Worm (Caenorhabditis elegans) whole organism, early embryonic: ENCODE measurements around the gene F44E2.7.
A peak's percentile ranks its signal among the peaks of the same experiment; 100 is the strongest.

Experiments used
- B0310.2 ChIP-seq: sonication (generic microtip); optimal IDR thresholded peaks from 2 replicates; lab custom pipeline; 2016; ENCODE audit warnings: mild to moderate bottlenecking, missing genetic modification characterization, missing compliant biosample characterization
- F13C5.2 ChIP-seq: sonication (generic microtip); optimal IDR thresholded peaks from 2 replicates; lab custom pipeline; 2017; ENCODE audit warnings: mild to moderate bottlenecking, missing genetic modification characterization, inconsistent platforms, missing compliant biosample characterization
- aly-1 ChIP-seq: sonication (generic microtip); optimal IDR thresholded peaks from 2 replicates; lab custom pipeline; 2016; ENCODE audit warnings: missing genetic modification characterization, missing compliant biosample characterization
- ama-1 ChIP-seq: fragments of 150-350 bp; optimal IDR thresholded peaks from 2 replicates; lab custom pipeline; 2014
- ceh-13 ChIP-seq: fragments of 200-800 bp; sonication (Bioruptor generic); optimal IDR thresholded peaks from 2 replicates; lab custom pipeline; 2018; ENCODE audit warnings: mild to moderate bottlenecking, missing genetic modification characterization, missing compliant biosample characterization
- ceh-36 ChIP-seq: sonication (generic microtip); optimal IDR thresholded peaks from 2 replicates; lab custom pipeline; 2016; ENCODE audit warnings: missing genetic modification characterization, inconsistent platforms, missing compliant biosample characterization
- ets-7 ChIP-seq: sonication (generic microtip); optimal IDR thresholded peaks from 2 replicates; lab custom pipeline; 2016; ENCODE audit warnings: missing genotype, missing genetic modification characterization, missing compliant biosample characterization
- flt-1 ChIP-seq: fragments of 200-800 bp; sonication (Bioruptor generic); IDR thresholded peaks from 2 replicates; pipeline ENCODE4 v1.3.6; 2022; ENCODE audit warnings: missing genetic modification characterization, missing compliant biosample characterization
- hmbx-1 ChIP-seq: sonication (generic microtip); optimal IDR thresholded peaks from 2 replicates; lab custom pipeline; 2016; ENCODE audit warnings: mild to moderate bottlenecking, missing genetic modification characterization, missing compliant biosample characterization
- hmg-4 ChIP-seq: fragments of 200-800 bp; sonication (Bioruptor generic); optimal IDR thresholded peaks from 2 replicates; lab custom pipeline; 2018; ENCODE audit warnings: mild to moderate bottlenecking, missing genetic modification characterization, missing compliant biosample characterization
- hnd-1 ChIP-seq: sonication (generic microtip); optimal IDR thresholded peaks from 2 replicates; lab custom pipeline; 2016; ENCODE audit warnings: missing genetic modification characterization, missing compliant biosample characterization
- pes-1 ChIP-seq: fragments of 200-800 bp; sonication (Bioruptor generic); IDR thresholded peaks from 2 replicates; pipeline ENCODE4 v1.3.6; 2022; ENCODE audit warnings: missing genetic modification reagents, missing genetic modification characterization, missing compliant biosample characterization
- scrt-1 ChIP-seq: fragments of 200-800 bp; sonication (Bioruptor generic); IDR thresholded peaks from 2 replicates; pipeline ENCODE4 v1.3.6; 2022; ENCODE audit warnings: missing genetic modification characterization, missing compliant biosample characterization
- sea-1 ChIP-seq: fragments of 200-800 bp; sonication (Bioruptor generic); conservative IDR thresholded peaks from 2 replicates; pipeline ENCODE4 v1.3.6; 2022; ENCODE audit warnings: missing genetic modification characterization, missing compliant biosample characterization
- tbx-11 ChIP-seq: fragments of 200-800 bp; sonication (Bioruptor generic); IDR thresholded peaks from 2 replicates; pipeline ENCODE4 v1.3.6; 2022; ENCODE audit warnings: missing genetic modification characterization, missing compliant biosample characterization
- tbx-37 ChIP-seq: fragments of 200-800 bp; sonication (Bioruptor generic); conservative IDR thresholded peaks from 2 replicates; pipeline ENCODE4 v1.3.6; 2022; ENCODE audit warnings: missing genetic modification reagents, missing genetic modification characterization, missing compliant biosample characterization
- tra-4 ChIP-seq: sonication (generic microtip); optimal IDR thresholded peaks from 2 replicates; lab custom pipeline; 2017; ENCODE audit warnings: missing genetic modification characterization, missing compliant biosample characterization

F44E2.7 gene

ce11 chrIII:8805815-8806214 lies 42.5 kb downstream of the F44E2.7 start:
- TF ChIP-seq ceh-13 (GFP tag; lab: Kevin White, UChicago) (no peak), ets-7 (tag; lab: Kevin White, UChicago) (no peak)

- no peak for TF ChIP-seq hmbx-1 (tag; lab: Kevin White, UChicago)
- no peak for TF ChIP-seq tbx-11 (GFP tag; lab: Robert Waterston, UW)
- no peak for TF ChIP-seq F13C5.2
- TF ChIP-seq ceh-36, result no peak
- TF ChIP-seq aly-1 (tag; lab: Kevin White, UChicago), result peak; percentile 56
- TF ChIP-seq scrt-1 (GFP tag; lab: Robert Waterston, UW), result 0 out of 2 replicates have a peak, but pooled peaks have one; percentile 15
- peak; percentile 85 for TF ChIP-seq hmg-4 (GFP tag; lab: Kevin White, UChicago)
- TF ChIP-seq ama-1 (lab: Kevin White, UChicago), result no peak
- no peak for TF ChIP-seq B0310.2 (tag; lab: Kevin White, UChicago)
- TF ChIP-seq tbx-37 (GFP tag; lab: Robert Waterston, UW), result 0 out of 2 replicates have a peak, but pooled peaks have one; percentile 23
- no peak for TF ChIP-seq tra-4 (tag; lab: Kevin White, UChicago)
- peak; percentile 61 for TF ChIP-seq pes-1 (GFP tag; lab: Robert Waterston, UW)
- TF ChIP-seq hnd-1, result no peak
- TF ChIP-seq ceh-13 (GFP tag; lab: Kevin White, UChicago), result no peak
- TF ChIP-seq ets-7 (tag; lab: Kevin White, UChicago), result no peak
- peak; percentile 51 for TF ChIP-seq flt-1
- no peak for TF ChIP-seq sea-1
These were observed 46.1 kb downstream of the F44E2.7 start for ce11 chrIII:8801864-8802818.

ce11 chrIII:8801352-8801863 lies 46.9 kb downstream of the F44E2.7 start:
- TF ChIP-seq hmbx-1 (tag; lab: Kevin White, UChicago) (no peak), pes-1 (GFP tag; lab: Robert Waterston, UW) (no peak), sea-1 (peak; percentile 29; the same call in 1 of the 2 replicates), tbx-11 (GFP tag; lab: Robert Waterston, UW) (0 out of 2 replicates have a peak, but pooled peaks have one; percentile 22)

- no peak for TF ChIP-seq aly-1 (tag; lab: Kevin White, UChicago)
- no peak for TF ChIP-seq B0310.2 (tag; lab: Kevin White, UChicago)
- no peak for TF ChIP-seq hmbx-1 (tag; lab: Kevin White, UChicago)
- no peak for TF ChIP-seq tbx-37 (GFP tag; lab: Robert Waterston, UW)
- TF ChIP-seq ceh-13 (GFP tag; lab: Kevin White, UChicago), result no peak
- no peak for TF ChIP-seq ceh-36
- no peak for TF ChIP-seq tbx-11 (GFP tag; lab: Robert Waterston, UW)
- no peak for TF ChIP-seq sea-1
- no peak for TF ChIP-seq F13C5.2
These were observed 47.5 kb downstream of the F44E2.7 start for ce11 chrIII:8800796-8801083.

ce11 chrIII:8799964-8800795 lies 48.1 kb downstream of the F44E2.7 start, which contains the start of gene F54F2.6:
F54F2.6 (minus strand) TSS chrIII:8800701.
- no peak for TF ChIP-seq scrt-1 (GFP tag; lab: Robert Waterston, UW)
- TF ChIP-seq pes-1 (GFP tag; lab: Robert Waterston, UW), result 0 out of 2 replicates have a peak, but pooled peaks have one; percentile 48
- no peak for TF ChIP-seq sea-1
- no peak for TF ChIP-seq tbx-11 (GFP tag; lab: Robert Waterston, UW)
- TF ChIP-seq F13C5.2, result peak; percentile 0
- no peak for TF ChIP-seq hnd-1
- TF ChIP-seq ama-1 (lab: Kevin White, UChicago), result no peak
- no peak for TF ChIP-seq tra-4 (tag; lab: Kevin White, UChicago)
- no peak for TF ChIP-seq ceh-13 (GFP tag; lab: Kevin White, UChicago)
- TF ChIP-seq hmbx-1 (tag; lab: Kevin White, UChicago), result no peak
- TF ChIP-seq hmg-4 (GFP tag; lab: Kevin White, UChicago), result peak; percentile 63
- no peak for TF ChIP-seq aly-1 (tag; lab: Kevin White, UChicago)
- TF ChIP-seq tbx-37 (GFP tag; lab: Robert Waterston, UW), result no peak
- TF ChIP-seq flt-1, result peak; percentile 0
- no peak for TF ChIP-seq ceh-36
- TF ChIP-seq B0310.2 (tag; lab: Kevin White, UChicago), result peak; percentile 14
- no peak for TF ChIP-seq ets-7 (tag; lab: Kevin White, UChicago)

- peak; percentile 57 for TF ChIP-seq hmg-4 (GFP tag; lab: Kevin White, UChicago)
- no peak for TF ChIP-seq hnd-1
These were observed 51.0 kb downstream of the F44E2.7 start for ce11 chrIII:8797211-8797733.
